Worm (Caenorhabditis elegans) whole organism, young adult: ENCODE measurements around the gene C03A3.2.

Experiments used
- C17E4.6 ChIP-seq: fragments of 200-800 bp; sonication (Bioruptor generic); IDR thresholded peaks from 2 replicates; pipeline ENCODE4 v1.3.6; 2022; ENCODE audit warnings: missing genetic modification reagents, missing genetic modification characterization, missing compliant biosample characterization
- D2030.7 ChIP-seq: fragments of 200-800 bp; sonication (Bioruptor generic); IDR thresholded peaks from 2 replicates; pipeline ENCODE4 v1.3.6; 2022; ENCODE audit warnings: missing genetic modification reagents, missing genetic modification characterization, missing compliant biosample characterization
- die-1 ChIP-seq: sonication (generic microtip); optimal IDR thresholded peaks from 2 replicates; lab custom pipeline; 2016; ENCODE audit warnings: missing genotype, mild to moderate bottlenecking, missing genetic modification characterization, missing compliant biosample characterization
- egl-44 ChIP-seq: fragments of 200-800 bp; sonication (Bioruptor generic); IDR thresholded peaks from 2 replicates; pipeline ENCODE4 v1.3.6; 2022; ENCODE audit warnings: missing genetic modification reagents, missing genetic modification characterization, missing compliant biosample characterization
- snpc-4 ChIP-seq, 5 experiments: fragments of 150-350 bp in 1 of 5; sonication (generic microtip) in 4 of 5; optimal IDR thresholded peaks; 2 replicates each; lab custom pipeline; 2014 to 2018; ENCODE audit warnings: missing genetic modification characterization in 5 of 5, missing biosample characterization in 3 of 5, antibody characterized with exemption in 2 of 5, mild to moderate bottlenecking in 2 of 5, missing compliant biosample characterization in 2 of 5, missing genotype in 2 of 5, moderate library complexity in 2 of 5, missing genetic modification reagents in 1 of 5
- unc-62 ChIP-seq: fragments of 150-350 bp; optimal IDR thresholded peaks from 2 replicates; lab custom pipeline; 2014; ENCODE audit warnings: missing biosample characterization, missing genetic modification reagents, missing genetic modification characterization
- ztf-28 ChIP-seq: fragments of 200-800 bp; sonication (Bioruptor generic); IDR thresholded peaks from 2 replicates; pipeline ENCODE4 v1.3.6; 2022; ENCODE audit warnings: missing genetic modification reagents, missing genetic modification characterization, missing compliant biosample characterization

ce11 chrX:11215420-11216050 is 47.1 kb upstream of the C03A3.2 start, which contains the start of the genes C34F6.7 and idh-2:
- TF ChIP-seq C17E4.6 (no peak), ztf-28 (GFP tag; lab: Robert Waterston, UW) (no peak), snpc-4 (GFP tag; optimal IDR thresholded peaks at IDR 0.05; lab: Kevin White, UChicago) (no peak), snpc-4 (tag; optimal IDR thresholded peaks at IDR 0.05; lab: Kevin White, UChicago) (no peak), unc-62 (GFP tag; lab: Kevin White, UChicago) (no peak), D2030.7 (no peak), die-1 (no peak), egl-44 (no peak)
